Fruit fly (Drosophila melanogaster) whole organism, embryonic: ENCODE data around the gene CG6142.

Experiments
- Abd-B ChIP-seq: fragments of 200-800 bp; sonication (Bioruptor generic); optimal IDR thresholded peaks from 2 replicates; lab custom pipeline; 2018; ENCODE audit warnings: missing biosample characterization, mild to moderate bottlenecking, missing genetic modification characterization, moderate library complexity
- Adf1 ChIP-seq: fragments of 200-800 bp; sonication (Bioruptor generic); IDR thresholded peaks from 2 replicates; pipeline ENCODE4 v1.3.6; 2022; ENCODE audit warnings: missing biosample characterization, missing genetic modification characterization
- Awh ChIP-seq: fragments of 200-800 bp; sonication (Bioruptor generic); IDR thresholded peaks from 2 replicates; pipeline ENCODE4, ENCODE4 v1.3.6; 2022; ENCODE audit warnings: missing biosample characterization, missing genetic modification characterization
- CG1024 ChIP-seq: fragments of 200-800 bp; sonication (Bioruptor generic); IDR thresholded peaks from 2 replicates; pipeline ENCODE4 v1.3.6; 2022; ENCODE audit warnings: missing biosample characterization, missing genetic modification characterization
- CG10321 ChIP-seq: fragments of 200-800 bp; sonication (Bioruptor generic); IDR thresholded peaks from 2 replicates; pipeline ENCODE4 v1.3.6; 2022; ENCODE audit warnings: missing biosample characterization, missing genetic modification characterization
- CG10979 ChIP-seq: fragments of 200-800 bp; sonication (Bioruptor generic); optimal IDR thresholded peaks from 2 replicates; lab custom pipeline; 2018; ENCODE audit warnings: missing biosample characterization, mild to moderate bottlenecking, missing genetic modification characterization, moderate library complexity
- CG12155 ChIP-seq: fragments of 200-800 bp; sonication (Bioruptor generic); optimal IDR thresholded peaks from 3 replicates; lab custom pipeline; 2016; ENCODE audit warnings: missing biosample characterization, missing genetic modification characterization
- CG12744 ChIP-seq: fragments of 200-800 bp; sonication (Bioruptor generic); optimal IDR thresholded peaks from 2 replicates; lab custom pipeline; 2016; ENCODE audit warnings: missing biosample characterization, missing genetic modification characterization
- CG12769 ChIP-seq: fragments of 200-800 bp; sonication (Bioruptor generic); optimal IDR thresholded peaks from 2 replicates; lab custom pipeline; 2019; ENCODE audit warnings: missing biosample characterization, mild to moderate bottlenecking, missing genetic modification characterization, moderate library complexity
- CG17186 ChIP-seq: fragments of 200-800 bp; sonication (Bioruptor generic); optimal IDR thresholded peaks from 3 replicates; lab custom pipeline; 2017; ENCODE audit warnings: missing biosample characterization, missing genetic modification reagents, missing genetic modification characterization
- CG18011 ChIP-seq: fragments of 200-800 bp; sonication (Bioruptor generic); optimal IDR thresholded peaks from 2 replicates; lab custom pipeline; 2017; ENCODE audit warnings: missing biosample characterization, missing genetic modification characterization, mild to moderate bottlenecking, moderate library complexity, missing genotype
- CG2120 ChIP-seq: fragments of 200-800 bp; sonication (Bioruptor generic); optimal IDR thresholded peaks from 3 replicates; lab custom pipeline; 2016; ENCODE audit warnings: missing biosample characterization, missing genetic modification characterization
- CG3407 ChIP-seq: fragments of 200-800 bp; sonication (Bioruptor generic); optimal IDR thresholded peaks from 2 replicates; lab custom pipeline; 2018; ENCODE audit warnings: missing biosample characterization, mild to moderate bottlenecking, missing genetic modification characterization
- CG3726 ChIP-seq: fragments of 200-800 bp; sonication (Bioruptor generic); IDR thresholded peaks from 3 replicates; pipeline ENCODE4, ENCODE4 v1.3.6; 2022; ENCODE audit warnings: missing biosample characterization, missing genetic modification characterization
- CG43689 ChIP-seq: fragments of 200-800 bp; sonication (Bioruptor generic); IDR thresholded peaks from 2 replicates; pipeline ENCODE4 v1.3.6; 2022; ENCODE audit warnings: missing biosample characterization, missing genetic modification characterization
- CG6175 ChIP-seq: fragments of 200-800 bp; sonication (Bioruptor generic); IDR thresholded peaks from 3 replicates; pipeline ENCODE4 v1.3.6; 2022; ENCODE audit warnings: missing biosample characterization, missing genetic modification characterization
- CG7556 ChIP-seq: fragments of 200-800 bp; sonication (Bioruptor generic); optimal IDR thresholded peaks from 2 replicates; lab custom pipeline; 2017; ENCODE audit warnings: missing biosample characterization, mild to moderate bottlenecking, missing genetic modification characterization
- Doc3 ChIP-seq: fragments of 200-800 bp; sonication (Bioruptor generic); IDR thresholded peaks from 3 replicates; pipeline ENCODE4 v1.3.6; 2022; ENCODE audit warnings: missing biosample characterization, missing genetic modification characterization; ENCODE audit not compliant: partially characterized antibody
- Dp ChIP-seq: fragments of 200-800 bp; sonication (Bioruptor generic); optimal IDR thresholded peaks from 2 replicates; lab custom pipeline; 2018; ENCODE audit warnings: missing biosample characterization, mild to moderate bottlenecking, missing genetic modification characterization, moderate library complexity
- Hey ChIP-seq: fragments of 200-800 bp; sonication (Bioruptor generic); optimal IDR thresholded peaks from 3 replicates; lab custom pipeline; 2018; ENCODE audit warnings: missing biosample characterization, mild to moderate bottlenecking, missing genetic modification characterization
- Lpt ChIP-seq: fragments of >200 bp; optimal IDR thresholded peaks from 2 replicates; lab custom pipeline; 2018; ENCODE audit warnings: missing biosample characterization, missing genetic modification characterization
- MTF-1 ChIP-seq: fragments of 200-800 bp; sonication (Bioruptor generic); optimal IDR thresholded peaks from 2 replicates; lab custom pipeline; 2018; ENCODE audit warnings: missing biosample characterization, mild to moderate bottlenecking, missing genetic modification characterization, borderline replicate concordance
- Max ChIP-seq: fragments of 200-800 bp; sonication (Bioruptor generic); optimal IDR thresholded peaks from 2 replicates; lab custom pipeline; 2016; ENCODE audit warnings: missing biosample characterization, mild to moderate bottlenecking, missing genetic modification characterization
- NK7.1 ChIP-seq: fragments of 200-800 bp; sonication (Bioruptor generic); optimal IDR thresholded peaks from 3 replicates; lab custom pipeline; 2016; ENCODE audit warnings: missing biosample characterization, missing genetic modification characterization
- Ravus ChIP-seq: fragments of 200-800 bp; sonication (Bioruptor generic); IDR thresholded peaks from 2 replicates; pipeline ENCODE4 v1.3.6; 2022; ENCODE audit warnings: missing biosample characterization, missing genetic modification characterization
- Sox102F ChIP-seq: fragments of 200-800 bp; sonication (Bioruptor generic); optimal IDR thresholded peaks from 2 replicates; lab custom pipeline; 2018; ENCODE audit warnings: missing biosample characterization, mild to moderate bottlenecking, missing genetic modification characterization, moderate library complexity
- Sry-β ChIP-seq: fragments of 200-800 bp; sonication (Bioruptor generic); optimal IDR thresholded peaks from 2 replicates; lab custom pipeline; 2018; ENCODE audit warnings: missing biosample characterization, mild to moderate bottlenecking, missing genetic modification characterization, moderate library complexity
- Ssrp ChIP-seq: fragments of 200-800 bp; sonication (Bioruptor generic); optimal IDR thresholded peaks from 2 replicates; lab custom pipeline; 2018; ENCODE audit warnings: missing biosample characterization, mild to moderate bottlenecking, missing genetic modification characterization, moderate library complexity
- Taf1 ChIP-seq: fragments of 200-800 bp; sonication (Bioruptor generic); IDR thresholded peaks from 2 replicates; pipeline ENCODE4 v1.3.6; 2022; ENCODE audit warnings: missing biosample characterization, missing genetic modification characterization
- Trl ChIP-seq, 3 experiments: fragments of >200 bp in 2 of 3; fragments of 200-800 bp in 1 of 3; sonication (Bioruptor generic) in 1 of 3; optimal IDR thresholded peaks; 2 replicates in 1 of 3; 3 replicates in 2 of 3; lab custom pipeline; 2016 to 2017; ENCODE audit warnings: missing biosample characterization in 1 of 3, missing genetic modification characterization in 1 of 3
- caup ChIP-seq: fragments of 200-800 bp; sonication (Bioruptor generic); optimal IDR thresholded peaks from 3 replicates; lab custom pipeline; 2017; ENCODE audit warnings: missing biosample characterization, mild to moderate bottlenecking, missing genetic modification characterization, moderate library complexity; ENCODE audit not compliant: severe bottlenecking
- ems ChIP-seq: fragments of 200-800 bp; sonication (Bioruptor generic); optimal IDR thresholded peaks from 3 replicates; lab custom pipeline; 2016; ENCODE audit warnings: missing biosample characterization, missing genetic modification characterization
- fru ChIP-seq: fragments of >200 bp; optimal IDR thresholded peaks from 2 replicates; lab custom pipeline; 2017
- grau ChIP-seq: fragments of 200-800 bp; optimal IDR thresholded peaks from 3 replicates; lab custom pipeline; 2019; ENCODE audit warnings: missing biosample characterization, mild to moderate bottlenecking, missing genetic modification characterization, moderate library complexity
- gro ChIP-seq: fragments of 200-800 bp; sonication (Bioruptor generic); optimal IDR thresholded peaks from 2 replicates; lab custom pipeline; 2016; ENCODE audit warnings: missing biosample characterization, missing genetic modification characterization
- h ChIP-seq: fragments of >200 bp; optimal IDR thresholded peaks from 2 replicates; lab custom pipeline; 2017
- hkb ChIP-seq, 2 experiments: fragments of 200-800 bp in 1 of 2; fragments of >200 bp in 1 of 2; sonication (Bioruptor generic) in 1 of 2; IDR thresholded peaks in 1 of 2; optimal IDR thresholded peaks in 1 of 2; 2 replicates each; pipeline versions ENCODE4 v1.3.6 to Lab custom; 2017 to 2022; ENCODE audit warnings: missing biosample characterization in 1 of 2, missing genetic modification characterization in 1 of 2
- jumu ChIP-seq: fragments of 200-800 bp; sonication (Bioruptor generic); optimal IDR thresholded peaks from 3 replicates; lab custom pipeline; 2016; ENCODE audit warnings: missing biosample characterization, missing genetic modification characterization
- mirr ChIP-seq: fragments of 200-800 bp; sonication (Bioruptor generic); optimal IDR thresholded peaks from 3 replicates; lab custom pipeline; 2018; ENCODE audit warnings: missing biosample characterization, mild to moderate bottlenecking, missing genetic modification characterization
- oc ChIP-seq: fragments of 200-800 bp; sonication (Bioruptor generic); optimal IDR thresholded peaks from 2 replicates; lab custom pipeline; 2018; ENCODE audit warnings: missing biosample characterization, mild to moderate bottlenecking, missing genetic modification characterization, moderate library complexity
- phol ChIP-seq: fragments of 200-800 bp; sonication (Bioruptor generic); optimal IDR thresholded peaks from 3 replicates; lab custom pipeline; 2018; ENCODE audit warnings: missing biosample characterization, mild to moderate bottlenecking, missing genetic modification characterization, moderate library complexity
- repo ChIP-seq: fragments of 200-800 bp; sonication (Bioruptor generic); optimal IDR thresholded peaks from 2 replicates; lab custom pipeline; 2016; ENCODE audit warnings: missing biosample characterization, missing genetic modification characterization
- sens-2 ChIP-seq: fragments of 200-800 bp; sonication (Bioruptor generic); IDR thresholded peaks from 2 replicates; pipeline ENCODE4 v1.3.6; 2022; ENCODE audit warnings: missing biosample characterization, missing genetic modification characterization
- shn ChIP-seq: fragments of 200-800 bp; sonication (Bioruptor generic); optimal IDR thresholded peaks from 3 replicates; lab custom pipeline; 2016; ENCODE audit warnings: missing biosample characterization, missing genetic modification characterization
- sisA ChIP-seq: fragments of 200-800 bp; sonication (Bioruptor generic); IDR thresholded peaks from 2 replicates; pipeline ENCODE4 v1.3.6; 2022; ENCODE audit warnings: missing biosample characterization, missing genetic modification characterization
- sob ChIP-seq: fragments of 200-800 bp; sonication (Bioruptor generic); IDR thresholded peaks from 2 replicates; pipeline ENCODE4 v1.3.6; 2022; ENCODE audit warnings: missing biosample characterization, missing genetic modification characterization
- sqz ChIP-seq: fragments of 200-800 bp; sonication (Bioruptor generic); optimal IDR thresholded peaks from 3 replicates; lab custom pipeline; 2018; ENCODE audit warnings: missing biosample characterization, mild to moderate bottlenecking, missing genetic modification characterization
- stc ChIP-seq: fragments of 200-800 bp; sonication (Bioruptor generic); IDR thresholded peaks from 2 replicates; pipeline ENCODE4 v1.3.6; 2022; ENCODE audit warnings: missing biosample characterization, missing genetic modification characterization
- trem ChIP-seq: fragments of 200-800 bp; optimal IDR thresholded peaks from 3 replicates; lab custom pipeline; 2019; ENCODE audit warnings: missing biosample characterization, mild to moderate bottlenecking, missing genetic modification characterization, moderate library complexity
- yki ChIP-seq: fragments of >200 bp; optimal IDR thresholded peaks from 3 replicates; lab custom pipeline; 2018

Gene CG6142

DNA sequence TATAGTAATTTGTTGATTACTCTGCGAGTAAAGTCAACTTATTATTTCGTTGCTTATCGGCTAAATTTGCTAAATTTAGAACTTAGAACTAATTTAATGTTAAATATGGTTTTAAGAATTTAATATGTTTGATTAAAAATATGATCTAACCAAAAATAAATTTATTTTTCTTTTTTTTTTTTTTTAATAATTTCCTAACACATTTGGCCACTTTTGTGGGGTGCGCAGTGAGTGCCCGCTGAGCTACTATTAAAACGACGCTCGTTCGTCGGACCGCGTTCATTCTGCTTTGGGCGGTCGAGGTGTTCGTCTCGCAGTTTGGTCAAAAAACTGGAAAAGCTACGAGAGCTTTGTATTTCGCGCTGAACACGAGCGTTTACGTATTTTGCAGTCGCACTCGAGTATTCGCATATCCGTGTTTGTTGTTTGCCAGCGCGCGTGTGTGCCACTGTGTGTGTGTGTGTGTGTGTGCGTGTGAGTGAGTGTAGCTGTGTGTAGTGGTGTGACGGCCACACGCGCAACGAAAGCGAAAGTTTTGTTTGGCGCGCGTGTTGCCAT, 26.3 kb upstream of the CG6142 start, which contains the start of gene Cipc (continued):
- TF ChIP-seq oc (tag; lab: Kevin White, UChicago) (peak; percentile 55), gro (peak; percentile 89), CG12155 (GFP tag; lab: Kevin White, UChicago) (peak; percentile 17), phol (tag; lab: Kevin White, UChicago) (peak; percentile 72), CG10979 (tag; lab: Kevin White, UChicago) (peak; percentile 66), shn (GFP tag; lab: Kevin White, UChicago) (no peak), CG12744 (GFP tag; lab: Kevin White, UChicago) (no peak), Ssrp (tag; lab: Kevin White, UChicago) (peak; percentile 61), jumu (GFP tag; lab: Kevin White, UChicago) (no peak), ems (GFP tag; lab: Kevin White, UChicago) (no peak), mirr (GFP tag; lab: Kevin White, UChicago) (peak; percentile 69), Awh (GFP tag; lab: Robert Waterston, UW) (peak; percentile 38; the same call in 1 of the 2 replicates), Trl (optimal IDR thresholded peaks at IDR 0.05; lab: Kevin White, UChicago) (no peak), Trl (GFP tag; optimal IDR thresholded peaks at IDR 0.05; lab: Kevin White, UChicago) (no peak), Taf1 (GFP tag; lab: Robert Waterston, UW) (peak; percentile 67), Hey (tag; lab: Kevin White, UChicago) (peak; percentile 64), CG3726 (GFP tag; lab: Robert Waterston, UW) (peak; percentile 53; the same call in 1 of the 3 replicates), CG18011 (GFP tag; lab: Kevin White, UChicago) (peak; percentile 5), Ravus (GFP tag; lab: Robert Waterston, UW) (peak; percentile 42), CG3407 (GFP tag; lab: Kevin White, UChicago) (peak; percentile 14), Sry-β (GFP tag; lab: Kevin White, UChicago) (peak; percentile 42), NK7.1 (no peak), sisA (GFP tag; lab: Robert Waterston, UW) (0 out of 2 replicates have a peak, but pooled peaks have one; percentile 5), caup (GFP tag; lab: Kevin White, UChicago) (peak; percentile 92), CG12769 (tag; lab: Kevin White, UChicago) (peak; percentile 68), h (lab: Kevin White, UChicago) (no peak), repo (no peak), trem (tag; lab: Kevin White, UChicago) (peak; percentile 16), Sox102F (GFP tag; lab: Kevin White, UChicago) (peak; percentile 79), hkb (optimal IDR thresholded peaks at IDR 0.05; lab: Kevin White, UChicago) (no peak), hkb (GFP tag; IDR thresholded peaks at IDR 0.05; lab: Robert Waterston, UW) (peak; percentile 78), sens-2 (GFP tag; lab: Robert Waterston, UW) (no peak), CG10321 (no peak), Lpt (GFP tag; lab: Kevin White, UChicago) (no peak), Max (GFP tag; lab: Kevin White, UChicago) (peak; percentile 74), stc (peak; percentile 66), sqz (GFP tag; lab: Kevin White, UChicago) (peak; percentile 72), Abd-B (peak; percentile 54), sob (GFP tag; lab: Robert Waterston, UW) (peak; percentile 64), CG17186 (GFP tag; lab: Kevin White, UChicago) (no peak), CG2120 (peak; percentile 66), CG6175 (GFP tag; lab: Robert Waterston, UW) (peak; percentile 81; the same call in 2 of the 3 replicates), MTF-1 (GFP tag; lab: Kevin White, UChicago) (peak; percentile 27), Dp (GFP tag; lab: Kevin White, UChicago) (no peak), CG7556 (GFP tag; lab: Kevin White, UChicago) (peak; percentile 86), grau (peak; percentile 84), CG43689 (GFP tag; lab: Robert Waterston, UW) (peak; percentile 45; the same call in 1 of the 2 replicates), fru (no peak), Adf1 (peak; percentile 74), yki (lab: Kevin White, UChicago) (no peak), CG1024 (GFP tag; lab: Robert Waterston, UW) (no peak), Doc3 (GFP tag; lab: Robert Waterston, UW) (no peak)
